Fruit fly (Drosophila melanogaster): ENCODE data around the gene CG14891.

DNA sequence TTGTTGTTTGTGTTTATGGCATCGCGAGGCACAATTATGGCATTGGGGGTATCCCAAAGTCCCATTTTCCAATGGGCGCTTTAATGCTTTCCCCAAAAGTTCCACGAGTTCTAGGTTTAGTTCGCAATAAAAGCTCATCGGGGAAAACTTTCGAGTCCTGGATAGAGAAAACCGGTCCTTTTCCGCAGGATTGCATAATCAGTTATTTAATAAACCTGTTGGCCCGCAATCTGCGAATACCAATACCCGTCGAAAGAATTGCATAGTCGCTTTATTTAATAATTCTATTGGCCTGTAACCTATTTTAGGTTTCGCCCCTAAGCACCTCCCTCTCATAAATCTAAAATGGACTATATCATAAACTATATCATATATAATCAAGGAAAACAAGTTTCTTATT lies 34.6 kb downstream of the CG14891 start:
- no peak for TF ChIP-seq eg (GFP tag; IDR thresholded peaks at IDR 0.05)
- TF ChIP-seq Smox (GFP tag; optimal IDR thresholded peaks at IDR 0.05) = no peak
- TF ChIP-seq fd59A (GFP tag; optimal IDR thresholded peaks at IDR 0.05) = no peak
- no peak for TF ChIP-seq CG7368 (GFP tag; optimal IDR thresholded peaks at IDR 0.05)
- TF ChIP-seq Blimp-1 (GFP tag; optimal IDR thresholded peaks at IDR 0.05) = no peak
- TF ChIP-seq ss (GFP tag; optimal IDR thresholded peaks at IDR 0.05) = no peak
- TF ChIP-seq CG9139 (GFP tag; optimal IDR thresholded peaks at IDR 0.05) = no peak

Data from whole organism, prepupa.